Worm (Caenorhabditis elegans) whole organism, L3 larva: ENCODE measurements around the gene C37H5.5.

Experiments
- R02D3.7 ChIP-seq: fragments of 150-350 bp; optimal IDR thresholded peaks from 2 replicates; lab custom pipeline; 2014; ENCODE audit warnings: missing biosample characterization, missing genetic modification characterization
- ZK546.5 ChIP-seq: sonication (generic microtip); optimal IDR thresholded peaks from 2 replicates; lab custom pipeline; 2017; ENCODE audit warnings: missing biosample characterization, missing genetic modification characterization
- aly-2 ChIP-seq: fragments of 150-350 bp; optimal IDR thresholded peaks from 2 replicates; lab custom pipeline; 2014; ENCODE audit warnings: missing biosample characterization, missing genetic modification characterization
- ceh-16 ChIP-seq: sonication (generic microtip); optimal IDR thresholded peaks from 2 replicates; lab custom pipeline; 2017; ENCODE audit warnings: missing biosample characterization, missing genetic modification characterization
- ceh-28 ChIP-seq: fragments of 150-350 bp; optimal IDR thresholded peaks from 2 replicates; lab custom pipeline; 2014; ENCODE audit warnings: missing biosample characterization, missing genetic modification reagents, missing genetic modification characterization
- ceh-82 ChIP-seq: fragments of 150-350 bp; optimal IDR thresholded peaks from 2 replicates; lab custom pipeline; 2014; ENCODE audit warnings: missing biosample characterization, missing genetic modification characterization
- daf-12 ChIP-seq: fragments of 150-350 bp; optimal IDR thresholded peaks from 2 replicates; lab custom pipeline; 2014; ENCODE audit warnings: missing biosample characterization, missing genetic modification reagents, missing genetic modification characterization
- egl-27 ChIP-seq: sonication (generic microtip); optimal IDR thresholded peaks from 4 replicates; lab custom pipeline; 2017; ENCODE audit warnings: missing biosample characterization, missing genetic modification reagents, missing genetic modification characterization
- elt-2 ChIP-seq: sonication (generic microtip); optimal IDR thresholded peaks from 2 replicates; lab custom pipeline; 2016; ENCODE audit warnings: missing genetic modification reagents, mild to moderate bottlenecking, missing genetic modification characterization, missing compliant biosample characterization
- elt-3 ChIP-seq, 3 experiments: fragments of 150-350 bp in 1 of 3; sonication (generic microtip) in 2 of 3; optimal IDR thresholded peaks; 2 replicates in 2 of 3; 4 replicates in 1 of 3; lab custom pipeline; 2014 to 2017; ENCODE audit warnings: missing biosample characterization in 3 of 3, missing genetic modification characterization in 3 of 3
- fkh-2 ChIP-seq: fragments of 150-350 bp; optimal IDR thresholded peaks from 2 replicates; lab custom pipeline; 2014; ENCODE audit warnings: missing biosample characterization, missing genetic modification reagents, missing genetic modification characterization
- fos-1 ChIP-seq: fragments of 150-350 bp; optimal IDR thresholded peaks from 2 replicates; lab custom pipeline; 2014; ENCODE audit warnings: missing biosample characterization, missing genetic modification characterization
- hmg-11 ChIP-seq: sonication (generic microtip); optimal IDR thresholded peaks from 2 replicates; lab custom pipeline; 2016; ENCODE audit warnings: missing genetic modification characterization, missing compliant biosample characterization
- jun-1 ChIP-seq: fragments of 150-350 bp; optimal IDR thresholded peaks from 2 replicates; lab custom pipeline; 2014; ENCODE audit warnings: missing biosample characterization, missing genetic modification reagents, missing genetic modification characterization
- lin-15B ChIP-seq: fragments of 150-350 bp; optimal IDR thresholded peaks from 2 replicates; lab custom pipeline; 2014; ENCODE audit warnings: missing biosample characterization, missing genetic modification characterization
- lin-39 ChIP-seq: fragments of 150-350 bp; optimal IDR thresholded peaks from 2 replicates; lab custom pipeline; 2018; ENCODE audit warnings: missing biosample characterization, missing genetic modification reagents, missing genetic modification characterization
- lsy-12 ChIP-seq: sonication (generic microtip); optimal IDR thresholded peaks from 2 replicates; lab custom pipeline; 2016; ENCODE audit warnings: mild to moderate bottlenecking, missing genetic modification characterization, missing compliant biosample characterization
- mdl-1 ChIP-seq: fragments of 150-350 bp; optimal IDR thresholded peaks from 2 replicates; lab custom pipeline; 2014; ENCODE audit warnings: missing biosample characterization, missing genetic modification characterization
- nfya-1 ChIP-seq: sonication (generic microtip); optimal IDR thresholded peaks from 2 replicates; lab custom pipeline; 2017; ENCODE audit warnings: missing genetic modification characterization, mild to moderate bottlenecking, missing compliant biosample characterization, antibody characterized with exemption, moderate library complexity; ENCODE audit not compliant: insufficient read depth
- nhr-11 ChIP-seq: fragments of 150-350 bp; optimal IDR thresholded peaks from 2 replicates; lab custom pipeline; 2014; ENCODE audit warnings: missing biosample characterization, missing genetic modification characterization
- nhr-12 ChIP-seq: fragments of 150-350 bp; optimal IDR thresholded peaks from 2 replicates; lab custom pipeline; 2014; ENCODE audit warnings: missing biosample characterization, missing genetic modification characterization
- nhr-23 ChIP-seq: fragments of 150-350 bp; optimal IDR thresholded peaks from 2 replicates; lab custom pipeline; 2014; ENCODE audit warnings: missing biosample characterization, missing genetic modification reagents, missing genetic modification characterization
- nhr-237 ChIP-seq: fragments of 150-350 bp; optimal IDR thresholded peaks from 2 replicates; lab custom pipeline; 2014; ENCODE audit warnings: missing biosample characterization, missing genetic modification characterization
- nhr-25 ChIP-seq: sonication (generic microtip); optimal IDR thresholded peaks from 2 replicates; lab custom pipeline; 2017; ENCODE audit warnings: missing biosample characterization, missing genetic modification characterization
- nhr-28 ChIP-seq: fragments of 150-350 bp; optimal IDR thresholded peaks from 2 replicates; lab custom pipeline; 2014; ENCODE audit warnings: missing biosample characterization, missing genetic modification characterization
- nhr-67 ChIP-seq: fragments of 150-350 bp; optimal IDR thresholded peaks from 2 replicates; lab custom pipeline; 2014; ENCODE audit warnings: missing biosample characterization, missing genetic modification characterization
- nhr-76 ChIP-seq: fragments of 150-350 bp; sonication (generic microtip); optimal IDR thresholded peaks from 5 replicates; lab custom pipeline; 2014; ENCODE audit warnings: missing biosample characterization, missing genetic modification characterization
- nhr-77 ChIP-seq: fragments of 150-350 bp; optimal IDR thresholded peaks from 2 replicates; lab custom pipeline; 2014; ENCODE audit warnings: missing biosample characterization, missing genetic modification characterization
- pha-4 ChIP-seq: fragments of 150-350 bp; optimal IDR thresholded peaks from 2 replicates; lab custom pipeline; 2014; ENCODE audit warnings: missing biosample characterization, missing genetic modification reagents, missing genetic modification characterization
- pqm-1 ChIP-seq: fragments of 150-350 bp; optimal IDR thresholded peaks from 2 replicates; lab custom pipeline; 2017; ENCODE audit warnings: missing biosample characterization, missing genetic modification characterization, inconsistent platforms
- sea-2 ChIP-seq: fragments of 150-350 bp; sonication (generic microtip); optimal IDR thresholded peaks from 4 replicates; lab custom pipeline; 2014; ENCODE audit warnings: missing biosample characterization, missing genetic modification reagents, missing genetic modification characterization
- skn-1 ChIP-seq: fragments of 150-350 bp; optimal IDR thresholded peaks from 2 replicates; lab custom pipeline; 2014; ENCODE audit warnings: missing biosample characterization, missing genetic modification characterization
- snpc-4 ChIP-seq: fragments of 150-350 bp; optimal IDR thresholded peaks from 2 replicates; lab custom pipeline; 2014; ENCODE audit warnings: missing biosample characterization, missing genetic modification characterization
- tbx-2 ChIP-seq: sonication (generic microtip); optimal IDR thresholded peaks from 2 replicates; lab custom pipeline; 2016; ENCODE audit warnings: mild to moderate bottlenecking, missing genetic modification characterization, missing compliant biosample characterization
- zag-1 ChIP-seq: fragments of 150-350 bp; optimal IDR thresholded peaks from 2 replicates; lab custom pipeline; 2014; ENCODE audit warnings: missing biosample characterization, missing genetic modification characterization
- ztf-4 ChIP-seq: fragments of 150-350 bp; optimal IDR thresholded peaks from 2 replicates; lab custom pipeline; 2014; ENCODE audit warnings: missing biosample characterization, missing genetic modification characterization

The C37H5.5 gene

DNA sequence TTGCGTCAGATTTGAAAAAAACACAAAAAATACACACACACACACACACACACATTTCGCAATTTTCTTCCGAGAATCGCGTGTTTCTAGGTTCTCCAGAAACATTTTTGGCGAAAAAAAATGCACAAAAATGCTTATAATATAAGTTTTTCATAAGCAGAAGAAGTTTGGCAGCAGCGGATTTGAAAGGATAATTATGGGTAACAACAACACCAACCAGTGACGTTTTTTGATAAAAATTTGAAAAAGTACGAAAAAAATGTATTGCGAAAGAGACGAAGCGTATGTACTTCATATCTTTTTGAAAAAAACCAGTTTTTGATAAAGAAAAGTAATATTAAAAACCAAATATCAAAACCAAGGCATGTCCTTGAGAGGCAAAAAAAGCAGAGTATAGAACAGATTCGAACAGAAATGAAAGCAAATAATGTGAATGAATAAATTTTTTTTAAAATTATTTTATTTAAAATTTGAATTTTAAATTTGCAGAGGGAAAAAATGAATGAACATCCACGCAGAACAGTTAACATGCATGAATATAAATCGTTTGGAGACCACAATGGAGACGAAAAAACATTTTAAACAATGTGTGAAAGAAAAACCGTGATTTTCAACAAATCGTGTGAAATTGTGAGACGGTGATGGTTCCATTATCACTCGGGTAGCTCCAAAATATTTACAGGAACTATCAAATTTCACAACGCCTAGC, 3.3 kb upstream of the C37H5.5 start (continued):
- no peak for TF ChIP-seq hmg-11 (tag; lab: Kevin White, UChicago)
- no peak for TF ChIP-seq nhr-28 (tag; lab: Kevin White, UChicago)

- TF ChIP-seq zag-1 (tag; lab: Kevin White, UChicago) (no peak), nhr-237 (tag; lab: Kevin White, UChicago) (no peak), nhr-67 (tag; lab: Kevin White, UChicago) (no peak), ceh-28 (tag; lab: Kevin White, UChicago) (no peak), nhr-76 (tag; lab: Kevin White, UChicago) (no peak), nhr-77 (tag; lab: Kevin White, UChicago) (no peak), fos-1 (no peak), R02D3.7 (tag; lab: Kevin White, UChicago) (no peak), jun-1 (tag; lab: Kevin White, UChicago) (no peak), elt-2 (tag; lab: Kevin White, UChicago) (no peak), sea-2 (GFP tag; lab: Kevin White, UChicago) (no peak), ceh-16 (tag; lab: Kevin White, UChicago) (no peak), aly-2 (tag; lab: Kevin White, UChicago) (no peak)
- TF ChIP-seq, all 47 proteins: peak for 0
Measured at ce11 chrV:4834277-4834676, 7.1 kb downstream of the C37H5.5 start, which contains the start of gene C37H5.14. Gene C37H5.14 (minus strand): TSS chrV:4834377.

ce11 chrV:4839913-4840312, 12.8 kb downstream of the C37H5.5 start, which contains the start of gene nas-9:
Gene nas-9 (minus strand): TSS chrV:4840013.
- TF ChIP-seq skn-1 (no peak), nhr-11 (tag; lab: Kevin White, UChicago) (no peak), lsy-12 (no peak), nhr-12 (tag; lab: Kevin White, UChicago) (no peak), nhr-237 (tag; lab: Kevin White, UChicago) (no peak), elt-2 (tag; lab: Kevin White, UChicago) (no peak), nhr-25 (tag; lab: Kevin White, UChicago) (no peak), ceh-16 (tag; lab: Kevin White, UChicago) (no peak), nfya-1 (no peak), nhr-28 (tag; lab: Kevin White, UChicago) (no peak), fos-1 (no peak), egl-27 (tag; lab: Kevin White, UChicago) (no peak), nhr-76 (tag; lab: Kevin White, UChicago) (no peak), fkh-2 (tag; lab: Kevin White, UChicago) (no peak), ztf-4 (tag; lab: Kevin White, UChicago) (no peak), elt-3 (tag; optimal IDR thresholded peaks at IDR 0.05; lab: Kevin White, UChicago) (no peak), nhr-23 (tag; lab: Kevin White, UChicago) (no peak)

ce11 chrV:4841179-4841578, 14.0 kb downstream of the C37H5.5 start, which contains the start of gene cwp-1:
Gene cwp-1 (minus strand): TSS chrV:4841279.
- TF ChIP-seq tbx-2 (no peak), ceh-28 (tag; lab: Kevin White, UChicago) (no peak), daf-12 (tag; lab: Kevin White, UChicago) (no peak), nhr-67 (tag; lab: Kevin White, UChicago) (no peak), nhr-23 (tag; lab: Kevin White, UChicago) (no peak)

DNA sequence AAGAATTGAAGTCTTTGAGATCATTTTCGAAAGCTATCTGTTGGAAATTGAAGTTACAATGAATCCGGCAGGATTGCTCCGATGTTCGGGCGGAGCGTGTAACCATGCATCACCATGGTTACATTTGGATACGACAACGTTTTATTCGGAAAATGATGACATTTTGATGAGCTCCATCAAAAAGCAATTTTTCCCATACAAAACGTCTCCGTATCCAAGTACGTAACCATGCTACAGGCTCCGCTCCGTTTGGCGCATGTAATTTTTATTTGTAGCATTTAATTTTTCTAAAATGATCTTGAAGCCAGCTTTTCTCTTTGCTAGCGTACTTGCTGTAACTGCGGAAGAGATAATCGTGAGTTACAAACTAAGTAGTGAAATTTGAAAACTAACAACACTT, 15.4 kb downstream of the C37H5.5 start, which contains the start of the genes cwp-2 and cwp-3:
Gene cwp-2 (minus strand): TSS at position 101 of the 400 bp plus-strand sequence.
Gene cwp-3 (plus strand): TSS at position 293 of the 400 bp plus-strand sequence.
- TF ChIP-seq mdl-1 (tag; lab: Kevin White, UChicago), result no peak
- TF ChIP-seq ceh-82 (tag; lab: Kevin White, UChicago), result no peak
- TF ChIP-seq, all 47 proteins: peak for 0

- TF ChIP-seq pqm-1 (tag; lab: Kevin White, UChicago) (peak; percentile 39), nfya-1 (peak; percentile 62), hmg-11 (tag; lab: Kevin White, UChicago) (peak; percentile 55), ceh-28 (tag; lab: Kevin White, UChicago) (peak; percentile 26), ZK546.5 (tag; lab: Kevin White, UChicago) (no peak), nhr-28 (tag; lab: Kevin White, UChicago) (no peak), pha-4 (peak; percentile 50), nhr-25 (tag; lab: Kevin White, UChicago) (peak; percentile 37), lin-39 (tag; lab: Kevin White, UChicago) (peak; percentile 48), ceh-82 (tag; lab: Kevin White, UChicago) (no peak), lin-15B (tag; lab: Kevin White, UChicago) (peak; percentile 29), nhr-11 (tag; lab: Kevin White, UChicago) (no peak), nhr-23 (tag; lab: Kevin White, UChicago) (peak; percentile 8), nhr-237 (tag; lab: Kevin White, UChicago) (no peak), snpc-4 (peak; percentile 48), elt-2 (tag; lab: Kevin White, UChicago) (peak; percentile 26), zag-1 (tag; lab: Kevin White, UChicago) (no peak)
Measured at ce11 chrV:4844591-4844990, 17.4 kb downstream of the C37H5.5 start, which contains the start of gene abhd-5.2. Gene abhd-5.2 (plus strand): TSS chrV:4844685.
